Worm (Caenorhabditis elegans): ENCODE measurements around the gene C17F4.2.

Gene C17F4.2

ce11 chrII:3267365-3267764, 18.9 kb downstream of the C17F4.2 start, which contains the start of gene F02E11.7:
Gene F02E11.7 (plus strand): TSS chrII:3267665.
- TF ChIP-seq Y95B8A.8 (GFP tag; IDR thresholded peaks at IDR 0.05) (no peak), Y67H2A.10 (GFP tag; conservative IDR thresholded peaks at IDR 0.05) (no peak), ztf-18 (tag; optimal IDR thresholded peaks at IDR 0.05) (no peak), B0261.1 (tag; optimal IDR thresholded peaks at IDR 0.05) (no peak), egrh-3 (GFP tag; IDR thresholded peaks at IDR 0.05) (no peak), xnd-1 (tag; optimal IDR thresholded peaks at IDR 0.05) (no peak), C17E4.6 (GFP tag; IDR thresholded peaks at IDR 0.05) (no peak), somi-1 (GFP tag; optimal IDR thresholded peaks at IDR 0.05) (no peak), ZK185.1 (tag; optimal IDR thresholded peaks at IDR 0.05; ENCODE audit: poor library complexity, severe bottlenecking) (no peak), chd-7 (tag; optimal IDR thresholded peaks at IDR 0.05) (no peak), efl-1 (GFP tag; optimal IDR thresholded peaks at IDR 0.05) (no peak), C06A6.2 (GFP tag; conservative IDR thresholded peaks at IDR 0.05) (no peak), let-607 (tag; optimal IDR thresholded peaks at IDR 0.05) (no peak), nhr-179 (tag; optimal IDR thresholded peaks at IDR 0.05) (no peak), F57C9.4 (tag; optimal IDR thresholded peaks at IDR 0.05) (no peak), Y79H2A.3 (GFP tag; conservative IDR thresholded peaks at IDR 0.05) (no peak), ceh-100 (GFP tag; IDR thresholded peaks at IDR 0.05) (no peak), B0019.2 (GFP tag; conservative IDR thresholded peaks at IDR 0.05) (no peak), nfya-2 (GFP tag; IDR thresholded peaks at IDR 0.05) (no peak), rcor-1 (GFP tag; IDR thresholded peaks at IDR 0.05) (no peak)

- TF ChIP-seq atf-7 (tag; optimal IDR thresholded peaks at IDR 0.05), result no peak
- no peak for TF ChIP-seq cebp-1 (GFP tag; IDR thresholded peaks at IDR 0.05)
- TF ChIP-seq cebp-1 (tag; optimal IDR thresholded peaks at IDR 0.05), result no peak
- no peak for TF ChIP-seq aptf-3 (GFP tag; IDR thresholded peaks at IDR 0.05)
- no peak for TF ChIP-seq ztf-28 (GFP tag; IDR thresholded peaks at IDR 0.05)
- no peak for TF ChIP-seq B0035.1 (tag; optimal IDR thresholded peaks at IDR 0.05)
- no peak for TF ChIP-seq unc-62 (GFP tag; optimal IDR thresholded peaks at IDR 0.05)
- TF ChIP-seq fkh-3 (tag; optimal IDR thresholded peaks at IDR 0.05), result no peak
- no peak for TF ChIP-seq ceh-40 (GFP tag; IDR thresholded peaks at IDR 0.05)
- no peak for TF ChIP-seq ama-1 (optimal IDR thresholded peaks at IDR 0.05)
- TF ChIP-seq ama-1 (GFP tag; optimal IDR thresholded peaks at IDR 0.05), result peak; percentile 16 to 25
- no peak for TF ChIP-seq Y56A3A.18 (GFP tag; IDR thresholded peaks at IDR 0.05)
- no peak for TF ChIP-seq F52B5.7 (tag; optimal IDR thresholded peaks at IDR 0.05)
- no peak for TF ChIP-seq F57C9.4 (tag; optimal IDR thresholded peaks at IDR 0.05)
- TF ChIP-seq T07F8.4 (tag; optimal IDR thresholded peaks at IDR 0.05), result no peak
- no peak for TF ChIP-seq mxl-1 (tag; optimal IDR thresholded peaks at IDR 0.05)
- peak; percentile 48 for TF ChIP-seq hmg-1.2 (GFP tag; IDR thresholded peaks at IDR 0.05)
- TF ChIP-seq rpc-1 (optimal IDR thresholded peaks at IDR 0.05), result peak; percentile 65
- peak; percentile 78 for TF ChIP-seq rpc-1 (tag; optimal IDR thresholded peaks at IDR 0.05)
- TF ChIP-seq sptf-2 (GFP tag; optimal IDR thresholded peaks at IDR 0.05), result no peak
- no peak for TF ChIP-seq hlh-12 (tag; optimal IDR thresholded peaks at IDR 0.05)
- TF ChIP-seq unc-130 (GFP tag; optimal IDR thresholded peaks at IDR 0.05), result no peak
- TF ChIP-seq rec-8 (tag; optimal IDR thresholded peaks at IDR 0.05), result no peak
- no peak for TF ChIP-seq lin-54 (GFP tag; optimal IDR thresholded peaks at IDR 0.05)
- no peak for TF ChIP-seq cebp-2 (GFP tag; IDR thresholded peaks at IDR 0.05)
- no peak for TF ChIP-seq F10E7.11 (tag; optimal IDR thresholded peaks at IDR 0.05)
- no peak for TF ChIP-seq mel-28 (tag; optimal IDR thresholded peaks at IDR 0.05; ENCODE audit: borderline replicate concordance)
- no peak for TF ChIP-seq zim-3 (tag; optimal IDR thresholded peaks at IDR 0.05)
- TF ChIP-seq madf-8 (GFP tag; conservative IDR thresholded peaks at IDR 0.05), result no peak
- TF ChIP-seq hlh-26 (GFP tag; conservative IDR thresholded peaks at IDR 0.05), result no peak
- TF ChIP-seq Y53G8AR.9 (GFP tag; conservative IDR thresholded peaks at IDR 0.05), result peak; percentile 55; the same call in 1 of the 2 replicates
- no peak for TF ChIP-seq nfya-2 (GFP tag; IDR thresholded peaks at IDR 0.05)
- TF ChIP-seq bed-1 (GFP tag; IDR thresholded peaks at IDR 0.05), result no peak
Observed at ce11 chrII:3267815-3268214, 19.3 kb downstream of the C17F4.2 start.
